Fruit fly (Drosophila melanogaster): ENCODE measurements around the gene PKD.

PKD gene

dm6 chr3R:18314824-18315690, 850 bp upstream of the PKD start (continued):
- TF ChIP-seq CG1024 (GFP tag; IDR thresholded peaks at IDR 0.05) (no peak), HLH54F (GFP tag; optimal IDR thresholded peaks at IDR 0.05) (peak; percentile 18), CG13624 (GFP tag; optimal IDR thresholded peaks at IDR 0.05) (peak; percentile 40), BtbVII (GFP tag; optimal IDR thresholded peaks at IDR 0.05) (no peak), CG2120 (GFP tag; optimal IDR thresholded peaks at IDR 0.05) (peak; percentile 55), sisA (GFP tag; IDR thresholded peaks at IDR 0.05) (peak; percentile 48), CG15514 (GFP tag; optimal IDR thresholded peaks at IDR 0.05) (peak; percentile 42), CG11456 (GFP tag; IDR thresholded peaks at IDR 0.05) (0 out of 3 replicates have a peak, but pooled peaks have one; percentile 19), CG17361 (GFP tag; IDR thresholded peaks at IDR 0.05) (peak; percentile 56; the same call in 2 of the 3 replicates), repo (GFP tag; optimal IDR thresholded peaks at IDR 0.05) (no peak), CG15479 (GFP tag; optimal IDR thresholded peaks at IDR 0.05) (no peak), Ets65A (GFP tag) (peak; percentile 88), CG6272 (GFP tag; IDR thresholded peaks at IDR 0.05) (no peak), eyg (GFP tag; optimal IDR thresholded peaks at IDR 0.05) (no peak), tgo (GFP tag; IDR thresholded peaks at IDR 0.05) (peak; percentile 20; the same call in 1 of the 3 replicates), CG12071 (GFP tag; optimal IDR thresholded peaks at IDR 0.05) (peak; percentile 63), HmgZ (tag; optimal IDR thresholded peaks at IDR 0.05) (no peak), YL-1 (GFP tag; optimal IDR thresholded peaks at IDR 0.05) (no peak), CG6689 (GFP tag; IDR thresholded peaks at IDR 0.05) (peak; percentile 34; the same call in 1 of the 2 replicates), E2f1 (GFP tag; IDR thresholded peaks at IDR 0.05) (peak; percentile 43; the same call in 1 of the 2 replicates), CG2116 (GFP tag; optimal IDR thresholded peaks at IDR 0.05) (no peak), exex (tag; optimal IDR thresholded peaks at IDR 0.05) (no peak), CG13775 (GFP tag; optimal IDR thresholded peaks at IDR 0.05) (no peak), CG12769 (tag; optimal IDR thresholded peaks at IDR 0.05) (peak; percentile 73), CG10979 (tag; optimal IDR thresholded peaks at IDR 0.05) (no peak), Atf-2 (GFP tag; optimal IDR thresholded peaks at IDR 0.05) (no peak), knrl (GFP tag; IDR thresholded peaks at IDR 0.05; ENCODE audit: partially characterized antibody) (no peak), CG1233 (GFP tag; optimal IDR thresholded peaks at IDR 0.05) (no peak), Elba2 (GFP tag; optimal IDR thresholded peaks at IDR 0.05) (no peak), MBD-R2 (GFP tag; IDR thresholded peaks at IDR 0.05) (peak; percentile 21; the same call in 1 of the 2 replicates), CG10565 (GFP tag; optimal IDR thresholded peaks at IDR 0.05) (no peak), CG13287 (GFP tag; IDR thresholded peaks at IDR 0.05; ENCODE audit: partially characterized antibody) (peak; percentile 28; the same call in 1 of the 2 replicates), Vsx1 (GFP tag; optimal IDR thresholded peaks at IDR 0.05) (no peak), CG9609 (GFP tag; optimal IDR thresholded peaks at IDR 0.05) (peak; percentile 14), croc (GFP tag; conservative IDR thresholded peaks at IDR 0.05) (no peak), CG4707 (GFP tag; optimal IDR thresholded peaks at IDR 0.05) (no peak), Ets97D (GFP tag; optimal IDR thresholded peaks at IDR 0.05) (peak; percentile 34), ac (GFP tag; optimal IDR thresholded peaks at IDR 0.05) (no peak), wek (GFP tag; optimal IDR thresholded peaks at IDR 0.05) (no peak), vfl (GFP tag; optimal IDR thresholded peaks at IDR 0.05) (peak; percentile 5), CG2875 (GFP tag; optimal IDR thresholded peaks at IDR 0.05) (no peak), zf30C (GFP tag; optimal IDR thresholded peaks at IDR 0.05) (peak; percentile 63), MTF-1 (GFP tag; optimal IDR thresholded peaks at IDR 0.05; ENCODE audit: borderline replicate concordance) (peak; percentile 22), NC2β (GFP tag; optimal IDR thresholded peaks at IDR 0.05) (no peak), CG18476 (GFP tag; optimal IDR thresholded peaks at IDR 0.05) (no peak), lilli (GFP tag; optimal IDR thresholded peaks at IDR 0.05) (peak; percentile 36), pho (GFP tag; optimal IDR thresholded peaks at IDR 0.05) (peak; percentile 20), pzg (GFP tag; optimal IDR thresholded peaks at IDR 0.05) (no peak), CG11696 (GFP tag; IDR thresholded peaks at IDR 0.05) (peak; percentile 26; the same call in 1 of the 2 replicates)
